Worm (Caenorhabditis elegans): ENCODE data around the gene F36H12.10.

Gene F36H12.10

ce11 chrIV:5209390-5209789, 45.2 kb downstream of the F36H12.10 start, which contains the start of the genes Y59E9AL.36 and nbet-1 (continued):
- TF ChIP-seq unc-30 (tag; optimal IDR thresholded peaks at IDR 0.05), result no peak
- peak; percentile 64 for TF ChIP-seq nhr-77 (tag; optimal IDR thresholded peaks at IDR 0.05)
- peak; percentile 45 for TF ChIP-seq snpc-4 (tag; optimal IDR thresholded peaks at IDR 0.05)
- TF ChIP-seq nhr-71 (tag; optimal IDR thresholded peaks at IDR 0.05), result peak; percentile 82
- TF ChIP-seq hpl-2 (GFP tag; optimal IDR thresholded peaks at IDR 0.05), result peak; percentile 15
- peak; percentile 97 for TF ChIP-seq lin-15B (tag; optimal IDR thresholded peaks at IDR 0.05)
- TF ChIP-seq dpl-1 (GFP tag; optimal IDR thresholded peaks at IDR 0.05), result peak; percentile 84 to 90 (median 89)
- TF ChIP-seq mdl-1 (tag; optimal IDR thresholded peaks at IDR 0.05), result peak in 1 of 2 experiments; percentile 78
- peak; percentile 43 for TF ChIP-seq blmp-1 (tag; optimal IDR thresholded peaks at IDR 0.05)
- no peak for TF ChIP-seq ceh-90 (tag; optimal IDR thresholded peaks at IDR 0.05)
- no peak for TF ChIP-seq sox-4 (tag; optimal IDR thresholded peaks at IDR 0.05)
- TF ChIP-seq rnt-1 (tag; optimal IDR thresholded peaks at IDR 0.05), result peak; percentile 84
- peak; percentile 90 for TF ChIP-seq C16A3.4 (tag; optimal IDR thresholded peaks at IDR 0.05)
- TF ChIP-seq efl-3 (GFP tag; optimal IDR thresholded peaks at IDR 0.05), result no peak
- TF ChIP-seq mef-2 (tag; optimal IDR thresholded peaks at IDR 0.05), result no peak
- TF ChIP-seq pax-3 (tag; optimal IDR thresholded peaks at IDR 0.05), result no peak
- no peak for TF ChIP-seq fkh-10 (GFP tag; optimal IDR thresholded peaks at IDR 0.05)
- no peak for TF ChIP-seq fkh-4 (tag; optimal IDR thresholded peaks at IDR 0.05; ENCODE audit: borderline replicate concordance)
- TF ChIP-seq hlh-4 (tag; optimal IDR thresholded peaks at IDR 0.05), result no peak
- TF ChIP-seq egl-27 (tag; optimal IDR thresholded peaks at IDR 0.05), result no peak
- TF ChIP-seq xbp-1 (tag; optimal IDR thresholded peaks at IDR 0.05), result peak; percentile 81
- TF ChIP-seq nhr-76 (tag; optimal IDR thresholded peaks at IDR 0.05), result no peak
- TF ChIP-seq ceh-63 (GFP tag; optimal IDR thresholded peaks at IDR 0.05), result no peak
- TF ChIP-seq lsy-2 (tag; optimal IDR thresholded peaks at IDR 0.05), result peak; percentile 81 to 90
- peak; percentile 86 to 95 for TF ChIP-seq lin-35 (GFP tag; optimal IDR thresholded peaks at IDR 0.05)
- TF ChIP-seq vab-15 (tag; optimal IDR thresholded peaks at IDR 0.05), result peak; percentile 56
- peak; percentile 21 for TF ChIP-seq zip-4 (GFP tag; optimal IDR thresholded peaks at IDR 0.05)
- TF ChIP-seq nhr-90 (tag; optimal IDR thresholded peaks at IDR 0.05; ENCODE audit: poor library complexity), result peak; percentile 65
- TF ChIP-seq efl-1 (optimal IDR thresholded peaks at IDR 0.05), result peak; percentile 89 to 91
- TF ChIP-seq efl-1 (GFP tag; optimal IDR thresholded peaks at IDR 0.05 in 1 of 2), result peak; percentile 89 to 99
- TF ChIP-seq hlh-17 (GFP tag; optimal IDR thresholded peaks at IDR 0.05; ENCODE audit: borderline replicate concordance), result no peak
- TF ChIP-seq isw-1 (GFP tag; IDR thresholded peaks at IDR 0.05), result peak; percentile 64
- TF ChIP-seq sup-37 (GFP tag; optimal IDR thresholded peaks at IDR 0.05), result no peak
- peak; percentile 70 for TF ChIP-seq tbx-2 (tag; optimal IDR thresholded peaks at IDR 0.05)
- peak; percentile 71 for TF ChIP-seq nhr-85 (tag)
- TF ChIP-seq nhr-20 (tag; optimal IDR thresholded peaks at IDR 0.05), result peak; percentile 72
- TF ChIP-seq F16B12.6 (tag; optimal IDR thresholded peaks at IDR 0.05), result peak; percentile 97
- no peak for TF ChIP-seq tlp-1 (tag; optimal IDR thresholded peaks at IDR 0.05)
- peak; percentile 63 for TF ChIP-seq swsn-7 (tag; optimal IDR thresholded peaks at IDR 0.05)
- peak; percentile 86 for TF ChIP-seq mep-1 (tag; optimal IDR thresholded peaks at IDR 0.05)
- TF ChIP-seq lin-13 (GFP tag; optimal IDR thresholded peaks at IDR 0.05), result peak; percentile 61

ce11 chrIV:5206716-5207115, 47.9 kb downstream of the F36H12.10 start:
- TF ChIP-seq dpl-1 (GFP tag; optimal IDR thresholded peaks at IDR 0.05) (no peak), nhr-12 (tag; optimal IDR thresholded peaks at IDR 0.05) (no peak), grh-1 (GFP tag; IDR thresholded peaks at IDR 0.05) (no peak; the same call in 1 of the 2 replicates), tlp-1 (tag; optimal IDR thresholded peaks at IDR 0.05) (no peak), ceh-82 (tag; optimal IDR thresholded peaks at IDR 0.05) (no peak), ceh-88 (GFP tag; IDR thresholded peaks at IDR 0.05) (no peak), ceh-63 (GFP tag; optimal IDR thresholded peaks at IDR 0.05) (no peak), unc-30 (tag; optimal IDR thresholded peaks at IDR 0.05) (no peak), isw-1 (GFP tag; IDR thresholded peaks at IDR 0.05) (no peak)
